Worm (Caenorhabditis elegans) whole organism, late embryonic: ENCODE results near the gene srx-101.

Source experiments
- C08G9.2 ChIP-seq: sonication (generic microtip); optimal IDR thresholded peaks from 2 replicates; lab custom pipeline; 2016; ENCODE audit warnings: mild to moderate bottlenecking, missing genetic modification characterization, moderate library complexity, missing compliant biosample characterization
- C38D4.7 ChIP-seq: fragments of 200-800 bp; sonication (Bioruptor generic); optimal IDR thresholded peaks from 2 replicates; lab custom pipeline; 2018; ENCODE audit warnings: mild to moderate bottlenecking, missing genetic modification characterization, moderate library complexity, missing compliant biosample characterization
- F13H6.1 ChIP-seq: sonication (generic microtip); optimal IDR thresholded peaks from 2 replicates; lab custom pipeline; 2016; ENCODE audit warnings: missing genetic modification characterization, missing compliant biosample characterization
- K02D7.2 ChIP-seq: sonication (generic microtip); optimal IDR thresholded peaks from 2 replicates; lab custom pipeline; 2017; ENCODE audit warnings: mild to moderate bottlenecking, missing genetic modification characterization, missing compliant biosample characterization
- K09A11.1 ChIP-seq: sonication (generic microtip); optimal IDR thresholded peaks from 2 replicates; lab custom pipeline; 2017; ENCODE audit warnings: antibody characterized with exemption, mild to moderate bottlenecking, missing genetic modification characterization, missing compliant biosample characterization; ENCODE audit not compliant: insufficient read depth
- ceh-18 ChIP-seq: sonication (generic microtip); optimal IDR thresholded peaks from 2 replicates; lab custom pipeline; 2016; ENCODE audit warnings: missing genetic modification characterization, missing compliant biosample characterization
- ceh-19 ChIP-seq: fragments of 200-800 bp; sonication (Bioruptor generic); optimal IDR thresholded peaks from 2 replicates; lab custom pipeline; 2018; ENCODE audit warnings: mild to moderate bottlenecking, missing genetic modification characterization, missing compliant biosample characterization
- ceh-2 ChIP-seq: sonication (generic microtip); optimal IDR thresholded peaks from 2 replicates; lab custom pipeline; 2016; ENCODE audit warnings: missing genotype, missing genetic modification characterization, missing compliant biosample characterization
- ceh-24 ChIP-seq: sonication (generic microtip); optimal IDR thresholded peaks from 2 replicates; lab custom pipeline; 2016; ENCODE audit warnings: mild to moderate bottlenecking, missing genetic modification characterization, missing compliant biosample characterization
- ceh-31 ChIP-seq: sonication (generic microtip); optimal IDR thresholded peaks from 2 replicates; lab custom pipeline; 2016; ENCODE audit warnings: missing genetic modification characterization, missing compliant biosample characterization
- ceh-34 ChIP-seq: sonication (generic microtip); optimal IDR thresholded peaks from 2 replicates; lab custom pipeline; 2016; ENCODE audit warnings: mild to moderate bottlenecking, missing genetic modification characterization, missing compliant biosample characterization
- ceh-9 ChIP-seq: sonication (generic microtip); optimal IDR thresholded peaks from 2 replicates; lab custom pipeline; 2016; ENCODE audit warnings: mild to moderate bottlenecking, missing genetic modification characterization, inconsistent platforms, missing compliant biosample characterization
- che-1 ChIP-seq: sonication (generic microtip); optimal IDR thresholded peaks from 2 replicates; lab custom pipeline; 2016; ENCODE audit warnings: mild to moderate bottlenecking, missing genetic modification characterization, missing compliant biosample characterization
- dmd-4 ChIP-seq: sonication (generic microtip); optimal IDR thresholded peaks from 2 replicates; lab custom pipeline; 2016; ENCODE audit warnings: borderline replicate concordance, missing genetic modification characterization, missing compliant biosample characterization
- dve-1 ChIP-seq: sonication (generic microtip); optimal IDR thresholded peaks from 2 replicates; lab custom pipeline; 2017; ENCODE audit warnings: antibody characterized with exemption, mild to moderate bottlenecking, missing genetic modification characterization, missing compliant biosample characterization
- elt-4 ChIP-seq: sonication (generic microtip); optimal IDR thresholded peaks from 2 replicates; lab custom pipeline; 2016; ENCODE audit warnings: missing genetic modification characterization, missing compliant biosample characterization
- fax-1 ChIP-seq: sonication (generic microtip); optimal IDR thresholded peaks from 2 replicates; lab custom pipeline; 2016; ENCODE audit warnings: missing genotype, missing genetic modification characterization, missing compliant biosample characterization
- fkh-10 ChIP-seq: fragments of 150-350 bp; optimal IDR thresholded peaks from 2 replicates; lab custom pipeline; 2014; ENCODE audit warnings: missing biosample characterization, missing genetic modification reagents, missing genetic modification characterization
- hlh-13 ChIP-seq: fragments of 200-800 bp; sonication (Bioruptor generic); optimal IDR thresholded peaks from 2 replicates; lab custom pipeline; 2018; ENCODE audit warnings: mild to moderate bottlenecking, missing genetic modification characterization, missing compliant biosample characterization
- hlh-15 ChIP-seq: sonication (generic microtip); optimal IDR thresholded peaks from 2 replicates; lab custom pipeline; 2016; ENCODE audit warnings: missing genetic modification characterization, missing compliant biosample characterization
- hlh-30 ChIP-seq: sonication (generic microtip); optimal IDR thresholded peaks from 2 replicates; lab custom pipeline; 2017; ENCODE audit warnings: antibody characterized with exemption, missing genetic modification characterization, missing compliant biosample characterization; ENCODE audit not compliant: insufficient read depth
- hlh-8 ChIP-seq: sonication (generic microtip); optimal IDR thresholded peaks from 2 replicates; lab custom pipeline; 2016; ENCODE audit warnings: missing genotype, missing genetic modification characterization, missing compliant biosample characterization
- lim-6 ChIP-seq: sonication (generic microtip); optimal IDR thresholded peaks from 2 replicates; lab custom pipeline; 2016; ENCODE audit warnings: missing genetic modification characterization, missing compliant biosample characterization
- lin-11 ChIP-seq: fragments of 200-800 bp; sonication (Bioruptor generic); optimal IDR thresholded peaks from 2 replicates; lab custom pipeline; 2018; ENCODE audit warnings: mild to moderate bottlenecking, missing genetic modification characterization, missing compliant biosample characterization
- mec-3 ChIP-seq: sonication (generic microtip); optimal IDR thresholded peaks from 2 replicates; lab custom pipeline; 2016; ENCODE audit warnings: borderline replicate concordance, missing genetic modification characterization, missing compliant biosample characterization
- odd-2 ChIP-seq: sonication (generic microtip); optimal IDR thresholded peaks from 2 replicates; lab custom pipeline; 2017; ENCODE audit warnings: antibody characterized with exemption, mild to moderate bottlenecking, missing genetic modification characterization, missing compliant biosample characterization
- pha-2 ChIP-seq: sonication (generic microtip); optimal IDR thresholded peaks from 2 replicates; lab custom pipeline; 2017; ENCODE audit warnings: mild to moderate bottlenecking, missing genetic modification characterization, missing compliant biosample characterization
- pha-4 ChIP-seq: fragments of 150-350 bp; optimal IDR thresholded peaks from 2 replicates; lab custom pipeline; 2018; ENCODE audit warnings: missing biosample characterization, missing genetic modification reagents, missing genetic modification characterization
- pqm-1 ChIP-seq: sonication (generic microtip); optimal IDR thresholded peaks from 2 replicates; lab custom pipeline; 2016; ENCODE audit warnings: missing genetic modification characterization, missing compliant biosample characterization
- sdc-2 ChIP-seq: sonication (generic microtip); optimal IDR thresholded peaks from 2 replicates; lab custom pipeline; 2016; ENCODE audit warnings: missing genotype, missing genetic modification characterization, missing compliant biosample characterization
- sox-4 ChIP-seq: sonication (generic microtip); optimal IDR thresholded peaks from 2 replicates; lab custom pipeline; 2017; ENCODE audit warnings: mild to moderate bottlenecking, missing genetic modification characterization, inconsistent platforms, missing compliant biosample characterization
- tbx-2 ChIP-seq: sonication (generic microtip); optimal IDR thresholded peaks from 2 replicates; lab custom pipeline; 2016; ENCODE audit warnings: missing genetic modification characterization, missing compliant biosample characterization
- tbx-7 ChIP-seq: sonication (generic microtip); optimal IDR thresholded peaks from 2 replicates; lab custom pipeline; 2016; ENCODE audit warnings: missing genotype, missing genetic modification characterization, missing compliant biosample characterization
- unc-3 ChIP-seq, 2 experiments: fragments of 200-800 bp in 1 of 2; sonication (Bioruptor generic) in 1 of 2; sonication (generic microtip) in 1 of 2; conservative IDR thresholded peaks in 1 of 2; optimal IDR thresholded peaks in 1 of 2; 2 replicates each; pipeline versions ENCODE4 v1.3.6 to Lab custom; 2016 to 2022; ENCODE audit warnings: missing compliant biosample characterization in 2 of 2, missing genetic modification characterization in 2 of 2, missing genetic modification reagents in 1 of 2
- unc-55 ChIP-seq: sonication (generic microtip); optimal IDR thresholded peaks from 2 replicates; lab custom pipeline; 2017; ENCODE audit warnings: missing biosample characterization, missing genetic modification reagents, missing genetic modification characterization
- unc-86 ChIP-seq: sonication (generic microtip); optimal IDR thresholded peaks from 2 replicates; lab custom pipeline; 2016; ENCODE audit warnings: missing genetic modification characterization, missing compliant biosample characterization
- ztf-16 ChIP-seq: sonication (generic microtip); optimal IDR thresholded peaks from 2 replicates; lab custom pipeline; 2017; ENCODE audit warnings: missing genetic modification characterization, missing compliant biosample characterization

srx-101 gene

DNA sequence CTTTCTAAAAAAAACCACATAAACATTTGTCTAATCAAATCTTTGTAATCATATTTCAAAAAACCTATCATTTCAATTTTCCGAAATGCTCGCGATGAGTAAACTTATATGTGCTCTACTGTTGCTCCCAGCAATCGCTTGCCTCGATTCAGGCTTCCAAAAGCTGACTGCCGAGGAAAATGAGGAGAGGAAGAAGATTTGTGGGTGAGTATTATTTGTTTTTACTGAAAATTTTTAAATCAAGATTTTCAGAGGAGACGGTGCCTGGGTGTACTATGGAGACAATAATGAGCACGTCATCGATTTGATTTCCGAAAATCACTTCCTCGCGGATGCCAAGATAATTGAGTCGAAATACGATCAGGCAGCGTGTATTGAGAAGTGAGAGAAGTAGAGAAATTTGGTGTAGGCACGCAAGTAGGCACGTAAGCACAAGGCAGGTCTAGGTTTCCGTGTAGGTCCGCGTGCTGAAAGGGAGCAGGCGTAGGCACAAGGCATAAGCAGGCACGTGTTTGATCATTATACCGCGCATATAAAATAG is 33.7 kb upstream of the srx-101 start, which contains the start of gene C46E10.1:
Gene C46E10.1 (plus strand): TSS at position 51 of the 541 bp plus-strand sequence.
- TF ChIP-seq K02D7.2 (tag; lab: Kevin White, UChicago) (no peak), fax-1 (tag; lab: Kevin White, UChicago) (no peak), odd-2 (tag; lab: Kevin White, UChicago) (no peak), tbx-7 (tag; lab: Kevin White, UChicago) (no peak), unc-3 (GFP tag; conservative IDR thresholded peaks at IDR 0.05; lab: Robert Waterston, UW) (no peak), unc-3 (tag; optimal IDR thresholded peaks at IDR 0.05; lab: Kevin White, UChicago) (no peak), ceh-34 (tag; lab: Kevin White, UChicago) (no peak), mec-3 (tag; lab: Kevin White, UChicago) (peak; percentile 6)

- no peak for TF ChIP-seq pha-2 (tag; lab: Kevin White, UChicago)
- TF ChIP-seq ceh-2 (tag; lab: Kevin White, UChicago), result no peak
- TF ChIP-seq pha-4 (tag; lab: Kevin White, UChicago), result no peak
- no peak for TF ChIP-seq sox-4 (tag; lab: Kevin White, UChicago)
- TF ChIP-seq hlh-15 (tag; lab: Kevin White, UChicago), result no peak
- no peak for TF ChIP-seq ceh-18
- TF ChIP-seq hlh-13 (GFP tag; lab: Kevin White, UChicago), result no peak
- TF ChIP-seq hlh-30 (tag; lab: Kevin White, UChicago), result no peak
- TF ChIP-seq ztf-16 (tag; lab: Kevin White, UChicago), result no peak
- no peak for TF ChIP-seq C38D4.7
- TF ChIP-seq lim-6 (tag; lab: Kevin White, UChicago), result no peak
- TF ChIP-seq sdc-2 (tag; lab: Kevin White, UChicago), result no peak
- TF ChIP-seq, all 69 proteins: peak for 0
Measured at ce11 chrII:3721016-3721415, 30.5 kb upstream of the srx-101 start, which contains the start of gene C46E10.3. C46E10.3 (plus strand) TSS chrII:3721316.

DNA sequence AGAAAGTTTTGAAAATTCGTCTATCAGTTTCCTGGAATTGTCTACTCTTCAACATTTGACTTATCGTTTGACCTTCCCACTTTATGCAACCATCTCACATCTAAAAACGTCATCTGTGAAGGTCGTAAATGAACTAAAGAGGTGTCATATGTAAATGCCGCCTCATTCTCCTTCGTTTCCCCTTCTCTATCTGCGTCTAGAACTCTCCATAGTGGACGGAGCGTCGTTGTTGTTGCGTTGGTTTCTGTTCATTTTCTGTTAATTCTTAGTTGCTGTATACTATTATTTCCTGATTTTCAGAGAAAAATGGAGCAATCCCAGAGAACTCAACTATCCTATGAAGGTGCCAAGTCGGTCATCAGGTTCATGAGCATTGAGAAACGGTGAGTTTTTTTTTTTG is 26.4 kb upstream of the srx-101 start, which contains the start of gene fbxc-52:
Gene fbxc-52 (plus strand): TSS at position 301 of the 400 bp plus-strand sequence.
- TF ChIP-seq sox-4 (tag; lab: Kevin White, UChicago), result no peak

ce11 chrII:3716455-3716854 is 25.9 kb upstream of the srx-101 start, which contains the start of gene srh-99:
srh-99 (minus strand) TSS chrII:3716555.
- TF ChIP-seq lim-6 (tag; lab: Kevin White, UChicago) (no peak), ceh-9 (tag; lab: Kevin White, UChicago) (no peak), sox-4 (tag; lab: Kevin White, UChicago) (no peak), elt-4 (tag; lab: Kevin White, UChicago) (no peak), lin-11 (tag; lab: Kevin White, UChicago) (no peak), ceh-31 (tag; lab: Kevin White, UChicago) (no peak), unc-55 (GFP tag; lab: Kevin White, UChicago) (no peak), pqm-1 (tag; lab: Kevin White, UChicago) (no peak), tbx-2 (tag; lab: Kevin White, UChicago) (no peak), ceh-19 (GFP tag; lab: Kevin White, UChicago) (no peak), ceh-18 (no peak), ceh-24 (tag; lab: Kevin White, UChicago) (no peak), unc-3 (GFP tag; conservative IDR thresholded peaks at IDR 0.05; lab: Robert Waterston, UW) (no peak), unc-3 (tag; optimal IDR thresholded peaks at IDR 0.05; lab: Kevin White, UChicago) (no peak), hlh-15 (tag; lab: Kevin White, UChicago) (no peak), unc-86 (tag; lab: Kevin White, UChicago) (no peak), ceh-34 (tag; lab: Kevin White, UChicago) (no peak), C38D4.7 (no peak), dve-1 (tag; lab: Kevin White, UChicago) (no peak)

ce11 chrII:3714595-3714994 is 24.0 kb upstream of the srx-101 start, which contains the start of gene srh-100:
srh-100 (minus strand) TSS chrII:3714695.
- TF ChIP-seq dmd-4 (tag; lab: Kevin White, UChicago) (no peak), sox-4 (tag; lab: Kevin White, UChicago) (no peak), ceh-9 (tag; lab: Kevin White, UChicago) (no peak), K09A11.1 (no peak), K02D7.2 (tag; lab: Kevin White, UChicago) (no peak), pha-2 (tag; lab: Kevin White, UChicago) (no peak), fkh-10 (GFP tag; lab: Kevin White, UChicago) (no peak), F13H6.1 (tag; lab: Kevin White, UChicago) (no peak), hlh-8 (no peak), che-1 (tag; lab: Kevin White, UChicago) (no peak), ceh-19 (GFP tag; lab: Kevin White, UChicago) (no peak), C08G9.2 (tag; lab: Kevin White, UChicago) (no peak)
